Worm (Caenorhabditis elegans) whole organism, mixed stage, embryonic: ENCODE measurements around the gene algn-5.

Experiments used
- M03D4.4 ChIP-seq: sonication (generic microtip); optimal IDR thresholded peaks from 2 replicates; lab custom pipeline; 2017; ENCODE audit warnings: mild to moderate bottlenecking, missing genetic modification characterization, missing compliant biosample characterization
- blmp-1 ChIP-seq: fragments of 150-350 bp; optimal IDR thresholded peaks from 2 replicates; lab custom pipeline; 2014; ENCODE audit warnings: missing biosample characterization, missing genetic modification characterization
- elt-1 ChIP-seq: sonication (generic microtip); optimal IDR thresholded peaks from 2 replicates; lab custom pipeline; 2017; ENCODE audit warnings: missing genetic modification characterization, mild to moderate bottlenecking, missing compliant biosample characterization, antibody characterized with exemption, moderate library complexity, borderline replicate concordance; ENCODE audit not compliant: insufficient read depth
- elt-3 ChIP-seq: fragments of 150-350 bp; optimal IDR thresholded peaks from 2 replicates; lab custom pipeline; 2014; ENCODE audit warnings: missing biosample characterization, missing genetic modification characterization
- ham-2 ChIP-seq: fragments of 200-800 bp; sonication (Bioruptor generic); optimal IDR thresholded peaks from 2 replicates; lab custom pipeline; 2018; ENCODE audit warnings: mild to moderate bottlenecking, missing genetic modification characterization, missing compliant biosample characterization
- hlh-1 ChIP-seq: fragments of 150-350 bp; optimal IDR thresholded peaks from 2 replicates; lab custom pipeline; 2014; ENCODE audit warnings: missing biosample characterization, missing genetic modification reagents, missing genetic modification characterization
- lsy-2 ChIP-seq: fragments of 150-350 bp; optimal IDR thresholded peaks from 2 replicates; lab custom pipeline; 2014; ENCODE audit warnings: missing biosample characterization, missing genetic modification characterization
- mls-2 ChIP-seq: sonication (generic microtip); optimal IDR thresholded peaks from 2 replicates; lab custom pipeline; 2016; ENCODE audit warnings: mild to moderate bottlenecking, missing genetic modification characterization, moderate library complexity, missing compliant biosample characterization
- nhr-237 ChIP-seq: fragments of 150-350 bp; optimal IDR thresholded peaks from 2 replicates; lab custom pipeline; 2014; ENCODE audit warnings: missing biosample characterization, missing genetic modification characterization
- snpc-4 ChIP-seq: fragments of 150-350 bp; optimal IDR thresholded peaks from 2 replicates; lab custom pipeline; 2014; ENCODE audit warnings: missing biosample characterization, missing genetic modification characterization
- unc-39 ChIP-seq: fragments of 150-350 bp; optimal IDR thresholded peaks from 2 replicates; lab custom pipeline; 2014; ENCODE audit warnings: missing biosample characterization, missing genetic modification characterization
- unc-62 ChIP-seq: fragments of 150-350 bp; optimal IDR thresholded peaks from 2 replicates; lab custom pipeline; 2014; ENCODE audit warnings: missing biosample characterization, missing genetic modification reagents, missing genetic modification characterization
- ztf-11 ChIP-seq: fragments of 150-350 bp; optimal IDR thresholded peaks from 2 replicates; lab custom pipeline; 2014; ENCODE audit warnings: missing biosample characterization, missing genetic modification characterization

DNA sequence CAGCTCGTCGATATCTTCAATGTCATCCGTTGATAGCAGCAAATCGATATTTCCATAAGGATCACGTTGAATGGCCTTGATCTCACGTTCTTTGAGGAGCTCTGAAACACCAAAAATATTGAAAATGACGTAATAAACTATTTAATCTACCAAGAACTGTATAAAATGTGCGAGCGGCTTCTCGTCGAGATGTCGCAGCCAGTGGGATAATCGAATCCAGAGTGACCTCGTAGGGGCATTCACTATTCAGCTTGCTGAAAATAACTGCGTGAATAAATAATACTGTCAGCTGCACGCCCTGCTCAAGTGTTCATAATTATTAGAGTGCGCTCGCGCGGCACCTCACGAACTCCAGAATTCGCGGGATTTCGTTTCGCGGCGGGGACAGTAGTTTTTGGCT lies 25.2 kb upstream of the algn-5 start, which contains the start of gene Y45G5AM.7:
- TF ChIP-seq blmp-1 (tag; lab: Kevin White, UChicago) (no peak), elt-3 (tag; lab: Kevin White, UChicago) (no peak), unc-39 (tag; lab: Kevin White, UChicago) (no peak), unc-62 (GFP tag; lab: Kevin White, UChicago) (no peak), snpc-4 (tag; lab: Kevin White, UChicago) (no peak), ham-2 (GFP tag; lab: Kevin White, UChicago) (no peak), ztf-11 (tag; lab: Kevin White, UChicago) (no peak), hlh-1 (tag; lab: Kevin White, UChicago) (no peak), elt-1 (tag; lab: Kevin White, UChicago) (no peak), lsy-2 (tag; lab: Kevin White, UChicago) (no peak), nhr-237 (no peak), mls-2 (tag; lab: Kevin White, UChicago) (no peak), M03D4.4 (no peak)
